Worm (Caenorhabditis elegans) whole organism, midembryonic: ENCODE data around the gene fbxa-137.

Experiments used
- flt-1 ChIP-seq: fragments of 200-800 bp; sonication (Bioruptor generic); IDR thresholded peaks from 2 replicates; pipeline ENCODE4 v1.3.6; 2022; ENCODE audit warnings: missing genetic modification characterization, missing compliant biosample characterization
- ztf-23 ChIP-seq: fragments of 200-800 bp; sonication (Bioruptor generic); IDR thresholded peaks from 2 replicates; pipeline ENCODE4 v1.3.6; 2022; ENCODE audit warnings: missing genetic modification reagents, missing genetic modification characterization, missing compliant biosample characterization

DNA sequence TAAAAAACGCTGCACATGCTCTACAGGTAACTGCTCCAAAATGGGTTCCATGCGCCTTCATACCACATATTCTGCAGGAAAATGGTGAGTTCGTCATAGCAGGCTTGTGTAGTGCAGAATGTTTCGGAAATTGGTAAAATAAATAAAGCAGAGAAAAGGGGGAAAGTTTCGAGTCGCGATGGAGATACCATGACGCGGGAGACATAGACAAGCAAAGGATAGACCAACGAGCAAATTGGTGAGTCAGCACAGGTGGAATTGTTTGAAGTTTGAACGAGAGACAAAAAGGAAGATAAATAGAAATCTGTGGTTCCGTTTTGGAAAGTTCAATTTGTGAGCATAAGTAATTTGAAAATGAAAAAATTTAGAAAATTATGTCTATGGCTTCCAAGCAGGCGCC is 11.7 kb downstream of the fbxa-137 start, which contains the start of gene nhr-225:
- TF ChIP-seq flt-1 (GFP tag; lab: Robert Waterston, UW) (no peak), ztf-23 (GFP tag; lab: Robert Waterston, UW) (no peak)
